Worm (Caenorhabditis elegans): ENCODE results near the gene F21D12.3.

DNA sequence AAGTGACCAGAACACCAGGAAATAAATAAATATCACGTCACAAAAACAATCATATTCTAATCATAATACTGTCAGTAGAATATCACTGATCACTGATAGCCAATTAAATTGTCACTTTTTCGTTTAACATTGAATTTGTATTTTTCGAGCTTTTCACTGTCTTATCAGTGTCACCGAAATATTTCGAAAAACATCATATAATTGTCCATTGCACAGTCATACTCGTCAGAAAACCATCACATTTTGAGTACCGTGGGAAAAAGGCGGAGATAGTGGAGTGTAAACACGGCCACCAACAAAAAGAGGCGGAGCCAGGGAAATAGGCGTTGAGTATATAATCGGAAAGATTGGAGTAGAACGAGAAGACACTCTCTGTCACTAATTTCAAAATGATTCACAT is 46.6 kb downstream of the F21D12.3 start:
- no peak for TF ChIP-seq nhr-76 (tag; optimal IDR thresholded peaks at IDR 0.05)
- TF ChIP-seq ces-1 (GFP tag; optimal IDR thresholded peaks at IDR 0.05) = no peak
- TF ChIP-seq elt-3 (tag; optimal IDR thresholded peaks at IDR 0.05) = no peak
- TF ChIP-seq lsy-2 (tag; optimal IDR thresholded peaks at IDR 0.05) = no peak
- no peak for TF ChIP-seq unc-120 (tag; optimal IDR thresholded peaks at IDR 0.05; ENCODE audit: poor library complexity, severe bottlenecking)
- no peak for TF ChIP-seq mep-1 (tag; optimal IDR thresholded peaks at IDR 0.05)
